Worm (Caenorhabditis elegans) whole organism, late embryonic: Measurements from ENCODE around the gene set-4.

ENCODE experiments used
- ama-1 ChIP-seq: fragments of 150-350 bp; optimal IDR thresholded peaks from 2 replicates; lab custom pipeline; 2014
- ceh-14 ChIP-seq: sonication (generic microtip); optimal IDR thresholded peaks from 2 replicates; lab custom pipeline; 2016; ENCODE audit warnings: missing genotype, missing genetic modification characterization, missing compliant biosample characterization
- ceh-45 ChIP-seq: fragments of 200-800 bp; sonication (Bioruptor generic); IDR thresholded peaks from 2 replicates; pipeline ENCODE4 v1.3.6; 2022; ENCODE audit warnings: missing genetic modification reagents, missing genetic modification characterization, missing compliant biosample characterization
- ceh-9 ChIP-seq: sonication (generic microtip); optimal IDR thresholded peaks from 2 replicates; lab custom pipeline; 2016; ENCODE audit warnings: mild to moderate bottlenecking, missing genetic modification characterization, inconsistent platforms, missing compliant biosample characterization
- dmd-4 ChIP-seq: sonication (generic microtip); optimal IDR thresholded peaks from 2 replicates; lab custom pipeline; 2016; ENCODE audit warnings: borderline replicate concordance, missing genetic modification characterization, missing compliant biosample characterization
- npax-4 ChIP-seq: sonication (generic microtip); optimal IDR thresholded peaks from 2 replicates; lab custom pipeline; 2016; ENCODE audit warnings: missing genetic modification characterization, missing compliant biosample characterization
- pha-2 ChIP-seq: sonication (generic microtip); optimal IDR thresholded peaks from 2 replicates; lab custom pipeline; 2017; ENCODE audit warnings: mild to moderate bottlenecking, missing genetic modification characterization, missing compliant biosample characterization
- pha-4 ChIP-seq: fragments of 150-350 bp; optimal IDR thresholded peaks from 2 replicates; lab custom pipeline; 2018; ENCODE audit warnings: missing biosample characterization, missing genetic modification reagents, missing genetic modification characterization
- pqm-1 ChIP-seq: sonication (generic microtip); optimal IDR thresholded peaks from 2 replicates; lab custom pipeline; 2016; ENCODE audit warnings: missing genetic modification characterization, missing compliant biosample characterization
- ref-2 ChIP-seq: sonication (generic microtip); optimal IDR thresholded peaks from 2 replicates; lab custom pipeline; 2016; ENCODE audit warnings: missing genetic modification characterization, missing compliant biosample characterization
- tbx-2 ChIP-seq: sonication (generic microtip); optimal IDR thresholded peaks from 2 replicates; lab custom pipeline; 2016; ENCODE audit warnings: missing genetic modification characterization, missing compliant biosample characterization
- unc-3 ChIP-seq, 2 experiments: fragments of 200-800 bp in 1 of 2; sonication (Bioruptor generic) in 1 of 2; sonication (generic microtip) in 1 of 2; conservative IDR thresholded peaks in 1 of 2; optimal IDR thresholded peaks in 1 of 2; 2 replicates each; pipeline versions ENCODE4 v1.3.6 to Lab custom; 2016 to 2022; ENCODE audit warnings: missing compliant biosample characterization in 2 of 2, missing genetic modification characterization in 2 of 2, missing genetic modification reagents in 1 of 2

ce11 chrII:6290047-6290582, 41.0 kb downstream of the set-4 start, which contains the start of gene upb-1:
- TF ChIP-seq pha-2 (no peak), ceh-45 (GFP tag; lab: Robert Waterston, UW) (no peak), pqm-1 (tag; lab: Kevin White, UChicago) (no peak), ceh-14 (tag; lab: Kevin White, UChicago) (no peak), ama-1 (no peak), tbx-2 (tag; lab: Kevin White, UChicago) (no peak), npax-4 (tag; lab: Kevin White, UChicago) (no peak), unc-3 (GFP tag; conservative IDR thresholded peaks at IDR 0.05; lab: Robert Waterston, UW) (no peak), unc-3 (tag; optimal IDR thresholded peaks at IDR 0.05; lab: Kevin White, UChicago) (no peak), dmd-4 (tag; lab: Kevin White, UChicago) (no peak), pha-4 (tag; lab: Kevin White, UChicago) (no peak), ref-2 (tag; lab: Kevin White, UChicago) (no peak), ceh-9 (tag; lab: Kevin White, UChicago) (no peak)
